Worm (Caenorhabditis elegans): ENCODE data around the gene acp-3.

ce11 chrII:8467809-8468208, 30.9 kb upstream of the acp-3 start, which contains the start of gene M05D6.2:
- TF ChIP-seq nhr-28 (tag; optimal IDR thresholded peaks at IDR 0.05), result no peak
- TF ChIP-seq pha-4 (tag; optimal IDR thresholded peaks at IDR 0.05), result no peak
- TF ChIP-seq snpc-4 (tag; optimal IDR thresholded peaks at IDR 0.05), result no peak
- no peak for TF ChIP-seq drap-1 (GFP tag; optimal IDR thresholded peaks at IDR 0.05)
- no peak for TF ChIP-seq lin-13 (tag; optimal IDR thresholded peaks at IDR 0.05)
- no peak for TF ChIP-seq lsy-2 (tag; optimal IDR thresholded peaks at IDR 0.05)
- TF ChIP-seq unc-62 (GFP tag; optimal IDR thresholded peaks at IDR 0.05), result no peak
